Worm (Caenorhabditis elegans) whole organism, L4/young adult: ENCODE results near the gene cope-1.
"Not testable (repeated sequence)": the region's sequence is repeated elsewhere in the genome, so short reads cannot be mapped to it uniquely, and the experiment has no call there.

Source experiments
- W03F9.2 ChIP-seq: fragments of 150-350 bp; optimal IDR thresholded peaks from 2 replicates; lab custom pipeline; 2014; ENCODE audit warnings: missing biosample characterization, missing genetic modification characterization
- dao-5 ChIP-seq: sonication (generic microtip); optimal IDR thresholded peaks from 2 replicates; lab custom pipeline; 2016; ENCODE audit warnings: missing genotype, missing genetic modification characterization, moderate library complexity, missing compliant biosample characterization
- him-1 ChIP-seq: sonication (generic microtip); optimal IDR thresholded peaks from 2 replicates; lab custom pipeline; 2016; ENCODE audit warnings: missing genotype, missing genetic modification reagents, missing genetic modification characterization, missing compliant biosample characterization

The cope-1 gene

DNA sequence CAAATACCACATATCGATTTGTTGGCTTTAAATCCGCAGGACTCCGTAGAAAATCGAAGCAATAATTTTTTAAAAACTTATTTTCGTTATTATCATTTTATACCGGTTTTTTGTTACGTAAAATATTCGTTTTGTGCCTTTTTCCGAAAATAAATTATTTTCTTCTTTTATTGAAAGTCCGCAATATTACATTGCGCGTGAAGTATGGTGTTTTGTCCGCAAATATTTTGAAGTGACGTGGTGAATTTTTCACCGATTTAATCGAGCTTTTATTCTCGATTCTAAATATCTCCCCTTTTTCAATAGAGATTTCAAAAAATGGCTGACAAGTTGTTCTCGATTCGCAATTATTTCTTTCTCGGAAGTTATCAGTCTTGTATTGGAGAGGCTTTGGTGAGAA is at the start of gene cope-1:
Gene cope-1, plus strand, starts transcription at position 229 of the 400 bp plus-strand sequence.
- TF ChIP-seq dao-5 = no peak
- no peak for TF ChIP-seq him-1
- TF ChIP-seq W03F9.2 = no peak

DNA sequence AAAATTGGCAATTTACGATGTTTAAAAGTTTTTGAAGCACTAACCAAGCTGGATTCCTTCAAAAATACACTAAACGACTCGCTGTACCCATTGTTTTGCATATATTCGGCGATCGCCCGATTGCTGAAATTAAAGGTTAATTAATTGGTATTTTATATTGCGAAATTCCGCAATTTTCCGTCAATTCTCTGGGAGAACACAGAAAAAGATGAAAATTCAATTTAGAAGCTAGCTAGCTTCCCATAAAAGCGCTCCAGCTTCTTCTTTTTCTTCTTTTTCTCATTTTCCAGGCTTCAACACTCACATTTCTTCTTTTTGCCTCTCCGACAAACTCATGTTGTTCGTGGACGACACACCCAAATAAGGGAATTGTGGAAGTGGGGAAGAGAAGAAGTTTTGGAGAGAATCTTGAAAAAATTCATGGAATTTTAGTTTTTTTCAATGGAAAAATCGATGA is 49.7 kb upstream of the cope-1 start, which contains the start of gene lis-1:
Gene lis-1, minus strand, starts transcription at position 407 of the 457 bp plus-strand sequence.
- TF ChIP-seq dao-5 (no peak), him-1 (no peak), W03F9.2 (no peak)

DNA sequence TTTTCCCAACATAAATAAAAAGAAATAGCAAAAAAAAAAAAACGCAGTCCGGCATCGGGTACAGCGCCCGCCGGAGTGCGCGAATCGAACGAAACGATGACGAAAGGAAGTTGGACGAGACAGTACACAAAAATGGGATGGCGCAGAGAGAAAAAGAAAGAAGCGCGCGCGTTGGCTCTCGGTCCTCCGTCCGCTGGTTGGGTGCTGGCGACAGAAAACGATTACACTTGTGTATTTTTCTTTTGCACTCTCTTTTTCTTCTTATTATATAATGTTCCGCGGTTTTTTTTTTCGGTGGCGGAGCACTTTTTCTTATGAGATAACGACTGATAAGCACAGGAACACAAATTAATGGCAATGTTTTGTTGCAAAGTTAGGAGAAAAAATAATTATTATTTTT is 48.8 kb upstream of the cope-1 start:
- no peak for TF ChIP-seq him-1
- peak; percentile 20 for TF ChIP-seq W03F9.2
- TF ChIP-seq dao-5 = no peak

DNA sequence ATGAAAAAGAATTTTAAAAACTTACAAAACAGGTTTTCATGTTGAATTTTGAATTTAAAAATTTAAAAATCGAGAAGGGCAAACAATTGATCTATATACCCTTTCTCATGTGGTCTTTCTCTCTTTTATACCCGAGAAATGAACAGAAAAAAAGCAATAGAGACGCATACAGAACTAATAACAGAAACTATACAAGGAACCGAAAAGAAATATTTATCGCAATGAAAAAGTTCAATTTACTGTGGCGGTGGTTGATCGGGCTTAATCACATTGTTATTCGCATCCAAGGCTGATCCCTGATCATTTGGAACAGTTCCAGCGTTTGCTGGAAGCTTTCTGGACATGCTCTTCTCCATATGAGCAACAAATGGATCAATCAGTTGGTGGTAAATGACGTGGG is 47.8 kb upstream of the cope-1 start, which contains the start of gene T03F6.10:
Gene T03F6.10, minus strand, starts transcription at position 101 of the 400 bp plus-strand sequence.
- no peak for TF ChIP-seq dao-5
- no peak for TF ChIP-seq W03F9.2
- no peak for TF ChIP-seq him-1

DNA sequence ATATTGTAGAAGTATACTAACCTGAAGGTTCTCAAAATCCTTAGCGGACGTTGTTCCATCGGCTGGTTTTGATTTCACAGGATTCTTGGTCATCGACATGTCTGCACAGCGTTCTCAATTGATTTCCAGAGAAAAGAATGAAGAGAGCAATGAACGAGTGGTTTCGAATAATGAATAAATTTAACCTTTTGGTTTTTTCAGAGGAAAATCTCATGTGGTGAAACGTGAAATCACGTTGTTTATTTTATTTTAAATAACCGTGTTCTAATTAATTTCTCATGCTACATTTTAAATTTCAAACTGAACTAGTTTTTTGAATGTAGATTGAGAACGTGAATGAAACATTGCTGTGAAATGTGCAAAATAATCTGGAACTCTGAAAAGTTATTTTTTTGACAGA is 45.9 kb upstream of the cope-1 start, which contains the start of gene T03F6.6:
Gene T03F6.6, minus strand, starts transcription at position 101 of the 400 bp plus-strand sequence.
- TF ChIP-seq dao-5 (no peak), him-1 (no peak), W03F9.2 (no peak)

DNA sequence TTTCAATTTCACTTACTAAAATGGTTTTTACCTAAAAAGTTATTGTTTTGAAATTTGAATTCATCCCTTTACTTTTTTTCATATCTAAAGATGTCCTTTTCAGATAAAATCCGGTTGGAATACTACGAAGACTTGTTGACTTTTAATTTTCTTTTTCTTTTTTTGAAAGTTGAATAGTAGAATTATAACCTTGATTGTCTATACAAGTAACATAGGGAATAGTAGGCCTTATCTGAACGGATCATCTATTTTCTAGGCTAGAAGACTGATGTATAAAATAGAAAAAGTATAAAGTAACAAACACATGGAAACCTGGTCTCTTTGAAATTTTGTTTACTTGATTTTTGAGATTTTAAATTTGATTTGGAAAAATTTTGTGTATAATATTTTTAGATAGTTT is 45.2 kb upstream of the cope-1 start:
- TF ChIP-seq dao-5 (no peak), him-1 (no peak), W03F9.2 (no peak)

DNA sequence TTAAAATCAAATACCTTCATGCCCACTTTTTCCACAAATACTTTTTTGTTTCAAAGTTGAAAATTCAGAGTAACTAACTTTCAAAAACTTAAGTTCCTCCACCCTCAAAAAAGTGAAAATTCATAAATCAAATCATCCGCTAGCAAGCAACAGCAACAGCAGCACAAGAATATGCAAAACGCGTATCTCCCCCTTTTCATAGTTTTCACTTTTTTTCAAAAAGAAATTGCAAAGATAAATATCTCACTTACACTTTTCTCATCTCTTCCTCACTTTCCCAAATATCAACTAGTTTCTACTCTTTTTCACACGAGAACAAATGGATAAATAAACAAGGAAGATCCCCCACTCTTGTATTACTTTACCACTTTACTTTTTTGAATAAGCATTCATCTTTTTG is 44.4 kb upstream of the cope-1 start:
- no peak for TF ChIP-seq dao-5
- no peak for TF ChIP-seq him-1
- TF ChIP-seq W03F9.2 = no peak

DNA sequence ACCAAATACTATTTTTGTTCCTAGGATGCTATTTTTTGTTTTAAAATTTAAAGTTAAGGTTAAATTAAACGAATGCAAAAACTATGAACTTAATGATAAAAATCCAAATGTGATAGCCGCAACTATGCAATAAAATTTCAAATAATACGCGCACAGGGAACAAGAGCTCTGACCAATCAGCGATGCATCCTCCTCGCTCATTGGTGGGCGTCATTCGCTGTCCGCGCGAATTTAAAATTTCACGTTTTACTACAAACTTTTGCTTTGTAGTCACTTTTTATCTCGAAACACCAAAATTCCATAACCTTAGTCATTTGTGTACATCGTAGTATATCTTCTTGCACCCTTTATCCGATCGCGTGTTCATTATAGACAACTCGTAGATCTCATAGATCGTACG is 42.9 kb upstream of the cope-1 start:
- TF ChIP-seq dao-5 (no peak), him-1 (no peak), W03F9.2 (no peak)

DNA sequence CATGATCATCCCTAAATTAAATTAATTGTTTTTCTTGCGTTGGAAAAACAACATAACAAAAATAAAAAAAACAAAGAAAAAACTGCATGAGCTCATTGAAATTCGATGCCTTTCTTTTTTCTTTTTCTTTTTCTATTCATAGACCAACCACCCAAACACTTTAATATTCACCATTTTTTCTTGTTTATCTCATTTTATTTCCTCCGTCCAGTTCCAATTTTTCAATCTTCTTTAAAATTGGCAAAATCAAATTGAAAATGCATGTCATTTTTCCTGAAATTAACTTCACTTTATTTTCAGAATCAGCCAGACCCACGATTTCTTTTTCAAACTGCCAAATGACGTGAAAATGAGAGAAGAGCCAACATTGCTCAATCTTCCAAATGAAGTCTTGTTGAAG is 40.2 kb upstream of the cope-1 start, which contains the start of gene T03F6.4:
Gene T03F6.4, plus strand, starts transcription at position 301 of the 400 bp plus-strand sequence.
- TF ChIP-seq him-1 = no peak
- no peak for TF ChIP-seq W03F9.2
- TF ChIP-seq dao-5 = no peak

DNA sequence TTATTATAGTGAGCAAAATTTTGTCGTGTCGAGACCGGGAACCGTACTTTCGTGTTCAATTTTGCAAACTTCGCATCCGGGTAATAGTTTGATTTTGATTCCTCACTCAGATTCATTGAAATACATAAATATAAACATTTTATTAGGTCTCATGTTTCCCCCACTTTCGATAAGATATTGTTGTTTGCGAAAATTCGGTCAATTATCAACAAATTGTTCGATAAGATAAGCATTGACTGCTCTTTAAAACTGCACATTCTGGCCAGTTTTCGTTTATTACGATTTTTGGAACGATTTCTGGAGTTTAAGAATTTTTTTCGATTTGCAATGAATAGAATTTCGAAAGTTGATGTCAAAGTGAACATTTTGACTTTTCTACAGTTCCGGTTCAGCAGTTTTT is 37.4 kb upstream of the cope-1 start:
- TF ChIP-seq him-1 (no peak), dao-5 (no peak), W03F9.2 (no peak)

DNA sequence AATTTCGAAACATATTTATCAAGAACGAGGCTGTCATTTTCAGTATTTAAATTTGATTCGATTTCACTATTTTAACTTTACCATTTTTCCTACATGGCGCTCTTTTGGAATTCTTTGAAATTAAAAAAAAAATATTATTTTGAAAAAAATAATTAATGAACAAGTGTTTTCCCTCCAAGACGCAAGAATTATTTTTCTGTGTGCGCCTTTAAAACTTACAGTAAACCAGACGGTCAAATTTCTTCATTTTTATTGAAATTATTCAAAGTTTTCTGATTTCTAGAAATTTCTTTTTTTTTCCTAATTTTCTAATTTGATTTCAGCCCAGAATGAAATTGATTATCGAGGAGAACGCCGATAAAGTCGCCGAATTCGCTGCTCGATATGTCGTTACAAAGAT is 37.0 kb upstream of the cope-1 start, which contains the start of gene T03F6.3:
Gene T03F6.3, plus strand, starts transcription at position 318 of the 400 bp plus-strand sequence.
- no peak for TF ChIP-seq W03F9.2
- TF ChIP-seq him-1 = no peak
- TF ChIP-seq dao-5 = no peak

DNA sequence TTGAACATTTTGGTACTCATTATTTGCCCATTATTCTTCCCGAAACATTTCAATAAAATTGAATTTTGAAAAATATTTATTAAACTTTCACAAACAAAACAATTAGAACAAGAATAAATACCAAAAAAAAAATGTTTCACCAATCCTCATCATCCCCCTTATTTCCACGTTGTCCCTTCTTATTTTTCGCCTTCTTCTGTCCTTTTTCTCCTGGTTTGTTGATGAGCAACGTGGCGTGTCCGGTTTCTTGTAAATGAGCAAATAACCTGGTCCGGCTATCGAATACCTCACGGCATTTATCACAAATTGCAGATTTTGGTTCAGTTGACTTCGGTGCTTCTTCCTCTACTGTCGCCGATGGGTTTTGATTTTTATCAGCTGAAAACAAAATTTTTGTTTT is 35.3 kb upstream of the cope-1 start:
- TF ChIP-seq him-1 (no peak), W03F9.2 (no peak), dao-5 (no peak)

DNA sequence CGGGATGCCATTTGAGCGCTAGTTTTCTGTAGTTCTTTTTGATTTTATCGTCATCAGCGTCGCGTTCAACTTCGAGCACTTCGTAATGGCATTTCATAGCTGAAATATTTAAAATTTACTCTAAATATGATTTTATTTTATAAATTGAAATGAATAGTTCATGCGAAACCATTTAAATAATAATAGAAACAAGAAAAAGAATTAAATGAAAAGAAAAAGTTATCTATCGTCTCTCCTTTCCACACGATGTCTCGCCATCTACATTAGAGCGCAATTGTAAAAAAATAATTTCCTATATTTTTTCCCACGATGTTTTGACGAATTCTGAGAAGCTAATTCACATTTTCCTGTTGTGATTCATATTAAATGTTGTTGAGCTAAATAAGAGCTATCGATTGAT is 32.8 kb upstream of the cope-1 start, which contains the start of gene dnj-17:
Gene dnj-17, minus strand, starts transcription at position 101 of the 400 bp plus-strand sequence.
- TF ChIP-seq W03F9.2 = no peak
- TF ChIP-seq dao-5 = no peak
- no peak for TF ChIP-seq him-1

DNA sequence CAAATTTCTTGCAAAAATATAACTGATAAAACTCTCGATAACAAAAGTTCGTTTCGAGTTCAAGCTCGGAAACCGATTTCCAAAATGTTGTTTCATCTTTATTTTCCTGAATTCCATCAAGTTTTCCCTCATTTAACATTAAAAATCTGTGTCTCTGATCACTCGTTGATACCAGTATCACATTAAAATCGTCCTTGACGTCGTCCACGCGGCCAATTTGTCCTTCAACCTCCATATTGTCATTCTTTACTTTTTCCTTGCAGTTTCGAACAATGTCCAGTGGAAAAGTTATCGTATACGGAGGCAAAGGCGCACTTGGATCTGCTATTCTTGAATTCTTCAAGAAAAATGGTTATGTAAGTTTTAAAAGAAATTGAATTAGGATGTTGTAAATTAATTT is 32.4 kb upstream of the cope-1 start, which contains the start of gene qdpr-1:
Gene qdpr-1, plus strand, starts transcription at position 264 of the 400 bp plus-strand sequence.
- TF ChIP-seq him-1 (no peak), W03F9.2 (no peak), dao-5 (no peak)

DNA sequence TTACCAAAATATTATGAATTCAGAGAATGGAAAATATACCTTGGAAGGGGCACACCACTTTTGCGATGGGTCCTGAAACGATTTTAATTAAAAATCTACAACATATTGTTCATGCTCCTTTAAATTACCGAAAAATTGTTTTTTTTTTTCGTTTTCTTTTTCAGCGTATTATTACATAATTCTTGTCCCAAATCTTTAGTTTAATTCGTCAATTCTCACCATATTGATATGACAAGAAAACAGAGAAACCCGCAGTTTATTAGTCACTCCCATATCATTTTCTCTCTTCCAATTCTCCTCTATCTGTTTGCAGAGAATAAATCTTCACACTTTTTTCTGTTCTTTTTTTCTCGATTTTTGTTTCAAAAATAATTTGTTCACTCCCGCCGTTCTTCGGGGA is 30.8 kb upstream of the cope-1 start, which contains the start of gene F11F1.1:
Gene F11F1.1, plus strand, starts transcription at position 301 of the 400 bp plus-strand sequence.
- no peak for TF ChIP-seq him-1
- TF ChIP-seq W03F9.2 = no peak
- TF ChIP-seq dao-5 = no peak

DNA sequence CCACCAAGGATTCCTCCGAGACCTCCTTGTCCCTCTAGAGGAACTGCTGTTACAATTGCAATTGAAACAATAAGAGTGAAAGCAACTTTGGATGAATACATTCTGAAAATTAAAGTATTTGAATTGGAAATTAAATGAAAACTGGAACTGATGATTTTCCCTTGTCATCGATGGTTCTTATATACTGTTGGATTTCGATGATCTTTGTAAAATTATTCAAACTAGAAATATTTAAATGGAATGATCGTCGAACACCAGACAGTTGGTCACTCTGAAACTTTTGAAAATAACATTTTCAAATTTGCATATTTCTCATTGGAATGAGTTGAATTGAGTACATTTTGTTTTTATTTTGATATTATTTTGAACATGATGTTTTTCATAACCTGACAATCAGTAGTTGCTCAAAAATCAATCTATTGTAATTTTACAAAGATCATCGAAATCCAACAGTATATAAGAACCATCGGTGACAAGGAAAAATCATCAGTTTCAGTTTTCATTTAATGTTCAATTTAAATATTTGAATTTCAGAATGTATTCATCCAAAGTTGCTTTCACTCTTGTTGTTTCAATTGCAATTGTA is 24.3 kb upstream of the cope-1 start, which contains the start of the genes srlf-9 and srlf-10:
Gene srlf-9, minus strand, starts transcription at position 101 of the 586 bp plus-strand sequence.
Gene srlf-10, plus strand, starts transcription at position 536 of the 586 bp plus-strand sequence.
- TF ChIP-seq him-1, W03F9.2, dao-5: not testable (repeated sequence)
